Fruit fly (Drosophila melanogaster) whole organism, wandering third instar larva: ENCODE data around the gene GlcAT-P.
A peak's percentile ranks its signal among the peaks of the same experiment; 100 is the strongest.

Source experiments
- CG32264 ChIP-seq: fragments of 200-800 bp; sonication (Bioruptor generic); optimal IDR thresholded peaks from 2 replicates; lab custom pipeline; 2016; ENCODE audit warnings: missing biosample characterization, missing genetic modification characterization
- CrebA ChIP-seq: fragments of 200-800 bp; sonication (Bioruptor generic); optimal IDR thresholded peaks from 2 replicates; lab custom pipeline; 2016; ENCODE audit warnings: missing biosample characterization, mild to moderate bottlenecking, missing genetic modification characterization, borderline replicate concordance
- Dfd ChIP-seq: fragments of >200 bp; optimal IDR thresholded peaks from 2 replicates; lab custom pipeline; 2017; ENCODE audit warnings: missing biosample characterization, missing genetic modification characterization
- Dif ChIP-seq: fragments of 200-275, 200-300 bp; sonication (Bioruptor generic); optimal IDR thresholded peaks from 2 replicates; lab custom pipeline; 2018; ENCODE audit warnings: missing biosample characterization, missing genetic modification characterization; ENCODE audit not compliant: partially characterized antibody
- HLH106 ChIP-seq: fragments of 200-800 bp; optimal IDR thresholded peaks from 3 replicates; lab custom pipeline; 2019; ENCODE audit warnings: missing biosample characterization, mild to moderate bottlenecking, missing genetic modification characterization, moderate library complexity
- Hnf4 ChIP-seq: fragments of 200-800 bp; sonication (Bioruptor generic); optimal IDR thresholded peaks from 2 replicates; lab custom pipeline; 2016; ENCODE audit warnings: missing biosample characterization, mild to moderate bottlenecking, missing genetic modification characterization
- Hr78 ChIP-seq: fragments of >200 bp; optimal IDR thresholded peaks from 2 replicates; lab custom pipeline; 2017; ENCODE audit warnings: missing biosample characterization, missing genetic modification characterization
- Jra ChIP-seq: sonication (Bioruptor generic); optimal IDR thresholded peaks from 2 replicates; lab custom pipeline; 2016; ENCODE audit warnings: missing biosample characterization, missing genetic modification characterization
- Mio ChIP-seq: sonication (Bioruptor generic); optimal IDR thresholded peaks from 2 replicates; lab custom pipeline; 2016; ENCODE audit warnings: missing biosample characterization, missing genetic modification characterization
- Myc ChIP-seq: fragments of >200 bp; optimal IDR thresholded peaks from 2 replicates; lab custom pipeline; 2017
- N ChIP-seq: fragments of >200 bp; optimal IDR thresholded peaks from 2 replicates; lab custom pipeline; 2018; ENCODE audit warnings: missing biosample characterization, missing external identifiers, missing genetic modification characterization
- OdsH ChIP-seq: fragments of 200-800 bp; sonication (Bioruptor generic); optimal IDR thresholded peaks from 2 replicates; lab custom pipeline; 2016; ENCODE audit warnings: missing biosample characterization, mild to moderate bottlenecking, missing genetic modification characterization
- Rel ChIP-seq, 2 experiments: fragments of 200-800 bp; sonication (Bioruptor generic) in 1 of 2; optimal IDR thresholded peaks; 2 replicates in 1 of 2; 3 replicates in 1 of 2; lab custom pipeline; 2016 to 2019; ENCODE audit warnings: mild to moderate bottlenecking in 2 of 2, missing biosample characterization in 2 of 2, missing genetic modification characterization in 2 of 2, moderate library complexity in 1 of 2
- Sp1 ChIP-seq: fragments of 200-800 bp; sonication (Bioruptor generic); optimal IDR thresholded peaks from 3 replicates; lab custom pipeline; 2019; ENCODE audit warnings: missing biosample characterization, mild to moderate bottlenecking, missing genetic modification characterization, moderate library complexity
- brk ChIP-seq: fragments of 200-800 bp; sonication (Bioruptor generic); optimal IDR thresholded peaks from 2 replicates; lab custom pipeline; 2016; ENCODE audit warnings: missing biosample characterization, mild to moderate bottlenecking, missing genetic modification characterization
- dl ChIP-seq, 2 experiments: fragments of 175-275, 200-275 bp in 1 of 2; fragments of 200-275 bp in 1 of 2; sonication (Bioruptor generic); optimal IDR thresholded peaks; lab custom pipeline; 2018; ENCODE audit warnings: mild to moderate bottlenecking in 2 of 2, missing biosample characterization in 2 of 2, missing genetic modification characterization in 2 of 2, moderate library complexity in 2 of 2; ENCODE audit not compliant: partially characterized antibody in 2 of 2, insufficient read depth in 1 of 2
- dsf ChIP-seq: sonication (Bioruptor generic); optimal IDR thresholded peaks from 2 replicates; lab custom pipeline; 2016; ENCODE audit warnings: missing biosample characterization, missing genetic modification characterization, borderline replicate concordance
- ey ChIP-seq: fragments of 200-800 bp; sonication (Bioruptor generic); optimal IDR thresholded peaks from 2 replicates; lab custom pipeline; 2016; ENCODE audit warnings: missing biosample characterization, missing genetic modification characterization
- foxo ChIP-seq, 2 experiments: fragments of 200-800 bp; sonication (Bioruptor generic); optimal IDR thresholded peaks; 2 replicates in 1 of 2; 3 replicates in 1 of 2; lab custom pipeline; 2016 to 2017; ENCODE audit warnings: missing biosample characterization in 2 of 2, missing genetic modification characterization in 2 of 2
- fru ChIP-seq: fragments of 200-800 bp; sonication (Bioruptor generic); optimal IDR thresholded peaks from 3 replicates; lab custom pipeline; 2016; ENCODE audit warnings: missing biosample characterization, mild to moderate bottlenecking, missing genetic modification characterization
- h ChIP-seq: fragments of 200-800 bp; sonication (Bioruptor generic); optimal IDR thresholded peaks from 3 replicates; lab custom pipeline; 2016; ENCODE audit warnings: missing biosample characterization, mild to moderate bottlenecking, missing genetic modification characterization
- jim ChIP-seq: fragments of 175-275, 200-325 bp; sonication (Bioruptor generic); optimal IDR thresholded peaks from 2 replicates; lab custom pipeline; 2016; ENCODE audit warnings: missing biosample characterization, mild to moderate bottlenecking, missing genetic modification characterization
- lola ChIP-seq: fragments of >200 bp; optimal IDR thresholded peaks from 2 replicates; lab custom pipeline; 2017; ENCODE audit warnings: missing biosample characterization, missing genetic modification characterization
- pan ChIP-seq: fragments of >200 bp; optimal IDR thresholded peaks from 2 replicates; lab custom pipeline; 2017
- psq ChIP-seq: fragments of 200-800 bp; sonication (Bioruptor generic); optimal IDR thresholded peaks from 3 replicates; lab custom pipeline; 2017; ENCODE audit warnings: missing biosample characterization, mild to moderate bottlenecking, missing genetic modification characterization, moderate library complexity
- rgr ChIP-seq: fragments of 200-800 bp; sonication (Bioruptor generic); optimal IDR thresholded peaks from 3 replicates; lab custom pipeline; 2016; ENCODE audit warnings: missing biosample characterization, mild to moderate bottlenecking, missing genetic modification characterization
- tai ChIP-seq: sonication (Bioruptor generic); optimal IDR thresholded peaks from 2 replicates; lab custom pipeline; 2016; ENCODE audit warnings: missing biosample characterization, missing genetic modification characterization
- usp ChIP-seq: fragments of >200 bp; optimal IDR thresholded peaks from 2 replicates; lab custom pipeline; 2017; ENCODE audit warnings: missing biosample characterization, missing genetic modification characterization
- woc ChIP-seq: sonication (Bioruptor generic); optimal IDR thresholded peaks from 2 replicates; lab custom pipeline; 2016; ENCODE audit warnings: missing biosample characterization, mild to moderate bottlenecking, missing genetic modification characterization

Gene GlcAT-P

dm6 chr3L:11164899-11165298 lies 32.4 kb downstream of the GlcAT-P start, which contains the start of gene Alg10:
Gene Alg10, plus strand, starts transcription at chr3L:11164971.
- TF ChIP-seq N (GFP tag; lab: Kevin White, UChicago) = no peak
- TF ChIP-seq Mio (GFP tag; lab: Kevin White, UChicago) = no peak
- TF ChIP-seq Jra = no peak
- no peak for TF ChIP-seq ey

dm6 chr3L:11155380-11155779 lies 42.0 kb downstream of the GlcAT-P start:
- TF ChIP-seq fru (GFP tag; lab: Kevin White, UChicago) = peak; percentile 20
- peak; percentile 18 for TF ChIP-seq HLH106 (tag; lab: Kevin White, UChicago)
- TF ChIP-seq rgr (GFP tag; lab: Kevin White, UChicago) = peak; percentile 26
- peak in 1 of 2 experiments; percentile 26 for TF ChIP-seq foxo (GFP tag; optimal IDR thresholded peaks at IDR 0.05; lab: Kevin White, UChicago)
- TF ChIP-seq h = peak; percentile 47
- peak; percentile 7 for TF ChIP-seq ey
- TF ChIP-seq Hr78 (GFP tag; lab: Kevin White, UChicago) = no peak
- TF ChIP-seq tai (GFP tag; lab: Kevin White, UChicago) = no peak
- TF ChIP-seq psq (GFP tag; lab: Kevin White, UChicago) = peak; percentile 7
- peak; percentile 4 for TF ChIP-seq OdsH (GFP tag; lab: Kevin White, UChicago)
- TF ChIP-seq Hnf4 (GFP tag; lab: Kevin White, UChicago) = no peak
- TF ChIP-seq Sp1 = peak; percentile 15
- TF ChIP-seq woc (GFP tag; lab: Kevin White, UChicago) = peak; percentile 10

- no peak for TF ChIP-seq h
These were observed 46.5 kb downstream of the GlcAT-P start, which contains the start of gene CG6216 for dm6 chr3L:11150735-11151287. Gene CG6216, minus strand, starts transcription at chr3L:11150785.

- TF ChIP-seq Hnf4 (GFP tag; lab: Kevin White, UChicago) (no peak), tai (GFP tag; lab: Kevin White, UChicago) (no peak), Dfd (no peak), usp (GFP tag; lab: Kevin White, UChicago) (no peak), h (no peak), Mio (GFP tag; lab: Kevin White, UChicago) (no peak), dsf (GFP tag; lab: Kevin White, UChicago) (no peak), Dif (GFP tag; lab: Kevin White, UChicago) (no peak), lola (GFP tag; lab: Kevin White, UChicago) (no peak), OdsH (GFP tag; lab: Kevin White, UChicago) (no peak), brk (GFP tag; lab: Kevin White, UChicago) (no peak)
These were observed 48.7 kb downstream of the GlcAT-P start for dm6 chr3L:11148478-11149251.

- TF ChIP-seq usp (GFP tag; lab: Kevin White, UChicago) (no peak), Jra (no peak), Sp1 (no peak), Myc (lab: Kevin White, UChicago) (no peak), ey (no peak), CG32264 (GFP tag; lab: Kevin White, UChicago) (no peak), jim (no peak), pan (lab: Kevin White, UChicago) (no peak), dl (GFP tag; optimal IDR thresholded peaks at IDR 0.05; lab: Kevin White, UChicago; ENCODE audit: insufficient read depth in 1 of 2, partially characterized antibody in 2 of 2) (no peak), Hnf4 (GFP tag; lab: Kevin White, UChicago) (no peak), OdsH (GFP tag; lab: Kevin White, UChicago) (no peak)
These were observed 49.7 kb downstream of the GlcAT-P start for dm6 chr3L:11147675-11148074.

DNA sequence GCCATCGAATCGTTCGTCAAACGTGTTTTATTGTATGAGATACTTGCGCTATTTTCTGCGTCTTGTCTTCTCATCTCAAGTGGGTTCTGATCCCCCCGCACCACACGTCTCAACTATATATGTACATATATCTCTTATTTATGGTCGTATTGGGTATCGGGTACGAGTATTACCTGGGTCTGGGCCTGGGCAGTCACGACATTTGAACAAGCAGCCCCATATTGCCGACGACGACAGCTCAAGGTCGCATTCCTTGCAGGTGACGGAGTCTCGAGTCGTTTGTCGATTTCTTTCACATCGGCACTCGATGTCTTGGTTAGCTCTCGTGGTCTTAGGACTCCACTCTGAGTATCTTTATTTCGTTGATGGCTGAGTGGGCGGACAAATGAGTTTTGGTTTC lies 52.3 kb downstream of the GlcAT-P start:
- TF ChIP-seq Rel (GFP tag; optimal IDR thresholded peaks at IDR 0.05; lab: Kevin White, UChicago) = no peak
- no peak for TF ChIP-seq Rel (tag; optimal IDR thresholded peaks at IDR 0.05; lab: Kevin White, UChicago)
- TF ChIP-seq Dif (GFP tag; lab: Kevin White, UChicago) = no peak
- no peak for TF ChIP-seq dl (GFP tag; optimal IDR thresholded peaks at IDR 0.05; lab: Kevin White, UChicago; ENCODE audit: insufficient read depth in 1 of 2, partially characterized antibody in 2 of 2)
- TF ChIP-seq CrebA (GFP tag; lab: Kevin White, UChicago) = no peak
- TF ChIP-seq OdsH (GFP tag; lab: Kevin White, UChicago) = no peak
- no peak for TF ChIP-seq psq (GFP tag; lab: Kevin White, UChicago)
- no peak for TF ChIP-seq HLH106 (tag; lab: Kevin White, UChicago)
